In genomic region chr3L:14166271-14166670, dm6 we compare ENCODE assay signal across 1 fruit fly cellular context.
TF ChIP-seq lines count a peak whose summit lies in the region.

No protein-coding gene starts in this region.

TF ChIP-seq in whole organism, embryonic, 481 proteins besides CTCF, POLR2A, EP300 and RAD21 (continued from another document and continues in another):
- TF ChIP-seq Nf-YA (GFP tag; IDR thresholded peaks at IDR 0.05; lab: Robert Waterston, UW) (no peak), Deaf1 (tag; optimal IDR thresholded peaks at IDR 0.05; lab: Kevin White, UChicago) (no peak), CG8089 (GFP tag; optimal IDR thresholded peaks at IDR 0.05; lab: Kevin White, UChicago) (peak; percentile 58), Fer1 (GFP tag; optimal IDR thresholded peaks at IDR 0.05; lab: Kevin White, UChicago) (no peak), CG9817 (tag; optimal IDR thresholded peaks at IDR 0.05; lab: Kevin White, UChicago) (no peak), D (optimal IDR thresholded peaks at IDR 0.05; lab: Kevin White, UChicago) (no peak), D (GFP tag; optimal IDR thresholded peaks at IDR 0.05; lab: Kevin White, UChicago) (peak; percentile 38), CG6854 (GFP tag; optimal IDR thresholded peaks at IDR 0.05; lab: Kevin White, UChicago) (no peak), Hmr (GFP tag; optimal IDR thresholded peaks at IDR 0.05; lab: Kevin White, UChicago) (no peak), Scr (GFP tag; IDR thresholded peaks at IDR 0.05; lab: Robert Waterston, UW; ENCODE audit: partially characterized antibody) (no peak), CG10321 (GFP tag; IDR thresholded peaks at IDR 0.05; lab: Robert Waterston, UW) (no peak), CG31224 (GFP tag; IDR thresholded peaks at IDR 0.05; lab: Robert Waterston, UW) (no peak), bbx (GFP tag; IDR thresholded peaks at IDR 0.05; lab: Robert Waterston, UW; ENCODE audit: partially characterized antibody) (no peak), CG17612 (GFP tag; IDR thresholded peaks at IDR 0.05; lab: Robert Waterston, UW) (no peak), fd64A (GFP tag; optimal IDR thresholded peaks at IDR 0.05; lab: Kevin White, UChicago) (no peak), danr (GFP tag; IDR thresholded peaks at IDR 0.05; lab: Robert Waterston, UW) (no peak), CG11085 (GFP tag; IDR thresholded peaks at IDR 0.05; lab: Robert Waterston, UW) (no peak), CG4360 (GFP tag; IDR thresholded peaks at IDR 0.05; lab: Robert Waterston, UW) (no peak), CG1602 (GFP tag; optimal IDR thresholded peaks at IDR 0.05; lab: Kevin White, UChicago) (peak; percentile 37), chn (GFP tag; optimal IDR thresholded peaks at IDR 0.05; lab: Kevin White, UChicago) (peak; percentile 24), CG8478 (optimal IDR thresholded peaks at IDR 0.05; lab: Kevin White, UChicago) (no peak), sisA (GFP tag; IDR thresholded peaks at IDR 0.05; lab: Robert Waterston, UW) (peak; percentile 44; the same call in 1 of the 2 replicates), stc (GFP tag; IDR thresholded peaks at IDR 0.05; lab: Robert Waterston, UW) (no peak), ranshi (GFP tag; IDR thresholded peaks at IDR 0.05; lab: Robert Waterston, UW) (no peak), CG8924 (tag; optimal IDR thresholded peaks at IDR 0.05; lab: Kevin White, UChicago) (peak; percentile 39), ERR (GFP tag; optimal IDR thresholded peaks at IDR 0.05; lab: Kevin White, UChicago) (no peak), CG1529 (GFP tag; optimal IDR thresholded peaks at IDR 0.05; lab: Kevin White, UChicago) (peak; percentile 22), emc (GFP tag; optimal IDR thresholded peaks at IDR 0.05; lab: Kevin White, UChicago) (no peak), grau (tag; optimal IDR thresholded peaks at IDR 0.05; lab: Kevin White, UChicago) (peak; percentile 37), Dref (GFP tag; IDR thresholded peaks at IDR 0.05; lab: Robert Waterston, UW) (no peak), tap (tag; optimal IDR thresholded peaks at IDR 0.05; lab: Kevin White, UChicago) (no peak), gsb-n (tag; optimal IDR thresholded peaks at IDR 0.05; lab: Kevin White, UChicago) (no peak), CG9797 (GFP tag; optimal IDR thresholded peaks at IDR 0.05; lab: Kevin White, UChicago) (no peak), Ada2b (GFP tag; IDR thresholded peaks at IDR 0.05; lab: Robert Waterston, UW) (no peak; the same call in 1 of the 2 replicates), CG4328 (GFP tag; optimal IDR thresholded peaks at IDR 0.05; lab: Kevin White, UChicago) (no peak), CG18764 (GFP tag; optimal IDR thresholded peaks at IDR 0.05; lab: Kevin White, UChicago) (peak; percentile 4), CG1603 (tag; optimal IDR thresholded peaks at IDR 0.05; lab: Kevin White, UChicago) (peak; percentile 35), CG6254 (GFP tag; optimal IDR thresholded peaks at IDR 0.05; lab: Kevin White, UChicago) (no peak), Sox100B (GFP tag; optimal IDR thresholded peaks at IDR 0.05; lab: Kevin White, UChicago) (no peak), ssp (GFP tag; IDR thresholded peaks at IDR 0.05; lab: Robert Waterston, UW) (no peak), en (GFP tag; optimal IDR thresholded peaks at IDR 0.05; lab: Kevin White, UChicago) (no peak), HmgZ (tag; optimal IDR thresholded peaks at IDR 0.05; lab: Kevin White, UChicago) (no peak), ac (GFP tag; optimal IDR thresholded peaks at IDR 0.05; lab: Kevin White, UChicago) (no peak), zfh1 (GFP tag; IDR thresholded peaks at IDR 0.05; lab: Robert Waterston, UW) (peak; percentile 73; the same call in 2 of the 3 replicates), CG1024 (GFP tag; IDR thresholded peaks at IDR 0.05; lab: Robert Waterston, UW) (no peak), repo (GFP tag; optimal IDR thresholded peaks at IDR 0.05; lab: Kevin White, UChicago) (no peak), run (tag; optimal IDR thresholded peaks at IDR 0.05; lab: Kevin White, UChicago) (no peak), CG14441 (GFP tag; IDR thresholded peaks at IDR 0.05; lab: Robert Waterston, UW) (no peak; the same call in 1 of the 2 replicates), ara (GFP tag; IDR thresholded peaks at IDR 0.05; lab: Robert Waterston, UW) (peak; percentile 69), odd (GFP tag; optimal IDR thresholded peaks at IDR 0.05; lab: Kevin White, UChicago) (no peak), H2.0 (GFP tag; IDR thresholded peaks at IDR 0.05; lab: Robert Waterston, UW) (peak; percentile 40), CG7786 (GFP tag; optimal IDR thresholded peaks at IDR 0.05; lab: Kevin White, UChicago) (no peak), D19A (tag; optimal IDR thresholded peaks at IDR 0.05; lab: Kevin White, UChicago) (peak; percentile 23), sob (GFP tag; IDR thresholded peaks at IDR 0.05; lab: Robert Waterston, UW) (no peak), CG17829 (tag; optimal IDR thresholded peaks at IDR 0.05; lab: Kevin White, UChicago) (peak; percentile 26), zf30C (GFP tag; optimal IDR thresholded peaks at IDR 0.05; lab: Kevin White, UChicago) (no peak), CG8359 (GFP tag; optimal IDR thresholded peaks at IDR 0.05; lab: Kevin White, UChicago; ENCODE audit: borderline replicate concordance) (no peak), Dfd (GFP tag; optimal IDR thresholded peaks at IDR 0.05; lab: Kevin White, UChicago) (no peak), yki (optimal IDR thresholded peaks at IDR 0.05; lab: Kevin White, UChicago) (no peak), CG4617 (GFP tag; optimal IDR thresholded peaks at IDR 0.05; lab: Kevin White, UChicago; ENCODE audit: borderline replicate concordance) (no peak), grn (GFP tag; optimal IDR thresholded peaks at IDR 0.05; lab: Kevin White, UChicago) (no peak), tin (GFP tag; optimal IDR thresholded peaks at IDR 0.05; lab: Kevin White, UChicago) (peak; percentile 11), CG12744 (GFP tag; optimal IDR thresholded peaks at IDR 0.05; lab: Kevin White, UChicago) (no peak), CG8388 (GFP tag; optimal IDR thresholded peaks at IDR 0.05; lab: Kevin White, UChicago) (peak; percentile 16), rib (GFP tag; IDR thresholded peaks at IDR 0.05; lab: Robert Waterston, UW) (no peak), row (GFP tag; IDR thresholded peaks at IDR 0.05; lab: Robert Waterston, UW) (peak; percentile 55; the same call in 2 of the 3 replicates), Hr3 (GFP tag; optimal IDR thresholded peaks at IDR 0.05; lab: Kevin White, UChicago) (peak; percentile 22), Awh (GFP tag; IDR thresholded peaks at IDR 0.05; lab: Robert Waterston, UW) (0 out of 2 replicates have a peak, but pooled peaks have one; percentile 46), gcm2 (GFP tag; optimal IDR thresholded peaks at IDR 0.05; lab: Kevin White, UChicago) (no peak), CG10267 (tag; optimal IDR thresholded peaks at IDR 0.05; lab: Kevin White, UChicago) (peak; percentile 45), NK7.1 (GFP tag; optimal IDR thresholded peaks at IDR 0.05; lab: Kevin White, UChicago) (no peak), CG30403 (GFP tag; optimal IDR thresholded peaks at IDR 0.05; lab: Kevin White, UChicago) (no peak), psq (GFP tag; optimal IDR thresholded peaks at IDR 0.05; lab: Kevin White, UChicago) (no peak), CG15696 (tag; optimal IDR thresholded peaks at IDR 0.05; lab: Kevin White, UChicago) (peak; percentile 23), CG12299 (tag; optimal IDR thresholded peaks at IDR 0.05; lab: Kevin White, UChicago) (no peak), Dp (GFP tag; optimal IDR thresholded peaks at IDR 0.05; lab: Kevin White, UChicago) (no peak), Bteb2 (GFP tag; optimal IDR thresholded peaks at IDR 0.05; lab: Kevin White, UChicago) (no peak), sd (tag; optimal IDR thresholded peaks at IDR 0.05; lab: Kevin White, UChicago) (no peak), Mes4 (GFP tag; optimal IDR thresholded peaks at IDR 0.05; lab: Kevin White, UChicago) (no peak), esg (GFP tag; conservative IDR thresholded peaks at IDR 0.05; lab: Robert Waterston, UW) (no peak; the same call in 1 of the 2 replicates), Rfx (GFP tag; IDR thresholded peaks at IDR 0.05; lab: Robert Waterston, UW) (no peak), HLH3B (GFP tag; IDR thresholded peaks at IDR 0.05; lab: Robert Waterston, UW) (peak; percentile 39; the same call in 1 of the 2 replicates), CG1233 (GFP tag; optimal IDR thresholded peaks at IDR 0.05; lab: Kevin White, UChicago) (no peak), sima (GFP tag; optimal IDR thresholded peaks at IDR 0.05; lab: Kevin White, UChicago) (no peak), Gug (GFP tag; IDR thresholded peaks at IDR 0.05; lab: Robert Waterston, UW) (no peak), ftz-f1 (GFP tag; optimal IDR thresholded peaks at IDR 0.05; lab: Kevin White, UChicago) (no peak), CG3847 (GFP tag; IDR thresholded peaks at IDR 0.05; lab: Robert Waterston, UW) (no peak), tna (GFP tag; IDR thresholded peaks at IDR 0.05; lab: Robert Waterston, UW; ENCODE audit: partially characterized antibody) (no peak), Med (GFP tag; lab: Kevin White, UChicago) (peak; percentile 84), CG12659 (GFP tag; optimal IDR thresholded peaks at IDR 0.05; lab: Kevin White, UChicago) (no peak), fru (optimal IDR thresholded peaks at IDR 0.05; lab: Kevin White, UChicago) (no peak), CG17385 (GFP tag; optimal IDR thresholded peaks at IDR 0.05; lab: Kevin White, UChicago) (no peak), slbo (GFP tag; IDR thresholded peaks at IDR 0.05; lab: Robert Waterston, UW) (no peak), CG6689 (GFP tag; IDR thresholded peaks at IDR 0.05; lab: Robert Waterston, UW) (peak; percentile 49), CG8281 (tag; optimal IDR thresholded peaks at IDR 0.05; lab: Kevin White, UChicago) (no peak), CG11696 (GFP tag; IDR thresholded peaks at IDR 0.05; lab: Robert Waterston, UW) (no peak), E2f2 (GFP tag; IDR thresholded peaks at IDR 0.05; lab: Robert Waterston, UW) (peak; percentile 27; the same call in 1 of the 2 replicates), eve (GFP tag; optimal IDR thresholded peaks at IDR 0.05; lab: Kevin White, UChicago) (no peak), Adf1 (GFP tag; IDR thresholded peaks at IDR 0.05; lab: Robert Waterston, UW) (no peak), sens-2 (GFP tag; IDR thresholded peaks at IDR 0.05; lab: Robert Waterston, UW) (0 out of 2 replicates have a peak, but pooled peaks have one; percentile 33), CG14710 (tag; optimal IDR thresholded peaks at IDR 0.05; lab: Kevin White, UChicago) (peak; percentile 48), CG9609 (GFP tag; optimal IDR thresholded peaks at IDR 0.05; lab: Kevin White, UChicago) (no peak), Bgb (GFP tag; IDR thresholded peaks at IDR 0.05; lab: Robert Waterston, UW; ENCODE audit: partially characterized antibody) (no peak), CG3065 (GFP tag; optimal IDR thresholded peaks at IDR 0.05; lab: Kevin White, UChicago) (no peak), CG16815 (GFP tag; optimal IDR thresholded peaks at IDR 0.05; lab: Kevin White, UChicago) (peak; percentile 34), CG6683 (GFP tag; optimal IDR thresholded peaks at IDR 0.05; lab: Kevin White, UChicago) (no peak), dimm (GFP tag; IDR thresholded peaks at IDR 0.05; lab: Robert Waterston, UW) (no peak), al (GFP tag; IDR thresholded peaks at IDR 0.05; lab: Robert Waterston, UW) (no peak), cas (GFP tag; IDR thresholded peaks at IDR 0.05; lab: Robert Waterston, UW) (no peak), CG13775 (GFP tag; optimal IDR thresholded peaks at IDR 0.05; lab: Kevin White, UChicago) (no peak), twi (tag; optimal IDR thresholded peaks at IDR 0.05; lab: Kevin White, UChicago) (no peak), hbn (GFP tag; IDR thresholded peaks at IDR 0.05; lab: Robert Waterston, UW; ENCODE audit: partially characterized antibody) (no peak), ci (GFP tag; IDR thresholded peaks at IDR 0.05; lab: Robert Waterston, UW) (peak; percentile 77; the same call in 2 of the 3 replicates), CG15073 (GFP tag; optimal IDR thresholded peaks at IDR 0.05; lab: Kevin White, UChicago) (no peak), CG9932 (GFP tag; IDR thresholded peaks at IDR 0.05; lab: Robert Waterston, UW) (no peak), dm (GFP tag; optimal IDR thresholded peaks at IDR 0.05; lab: Kevin White, UChicago) (no peak), BtbVII (GFP tag; optimal IDR thresholded peaks at IDR 0.05; lab: Kevin White, UChicago) (no peak), Dip3 (GFP tag; optimal IDR thresholded peaks at IDR 0.05; lab: Kevin White, UChicago) (no peak), z (GFP tag; IDR thresholded peaks at IDR 0.05; lab: Robert Waterston, UW) (no peak), CG10979 (tag; optimal IDR thresholded peaks at IDR 0.05; lab: Kevin White, UChicago) (peak; percentile 66), ab (GFP tag; optimal IDR thresholded peaks at IDR 0.05; lab: Kevin White, UChicago) (no peak), gt (GFP tag; IDR thresholded peaks at IDR 0.05; lab: Robert Waterston, UW) (no peak), CG18599 (GFP tag; optimal IDR thresholded peaks at IDR 0.05; lab: Kevin White, UChicago) (no peak), CG6654 (GFP tag; optimal IDR thresholded peaks at IDR 0.05; lab: Kevin White, UChicago) (no peak), so (GFP tag; IDR thresholded peaks at IDR 0.05; lab: Robert Waterston, UW) (no peak), CG14667 (GFP tag; IDR thresholded peaks at IDR 0.05; lab: Robert Waterston, UW) (peak; percentile 22; the same call in 1 of the 2 replicates), Dad (GFP tag; optimal IDR thresholded peaks at IDR 0.05; lab: Kevin White, UChicago) (no peak), Hr78 (GFP tag; optimal IDR thresholded peaks at IDR 0.05; lab: Kevin White, UChicago) (peak in 1 of 2 experiments; percentile 33), CG16863 (GFP tag; optimal IDR thresholded peaks at IDR 0.05; lab: Kevin White, UChicago) (peak; percentile 15), p53 (GFP tag; optimal IDR thresholded peaks at IDR 0.05; lab: Kevin White, UChicago) (no peak), CG1647 (GFP tag; optimal IDR thresholded peaks at IDR 0.05; lab: Kevin White, UChicago) (no peak), ken (GFP tag; IDR thresholded peaks at IDR 0.05; lab: Robert Waterston, UW) (no peak), toy (GFP tag; IDR thresholded peaks at IDR 0.05; lab: Robert Waterston, UW) (no peak), bowl (GFP tag; IDR thresholded peaks at IDR 0.05; lab: Robert Waterston, UW) (no peak), br (optimal IDR thresholded peaks at IDR 0.05; lab: Kevin White, UChicago) (no peak), MTF-1 (GFP tag; optimal IDR thresholded peaks at IDR 0.05; lab: Kevin White, UChicago; ENCODE audit: borderline replicate concordance) (no peak), Atf-2 (GFP tag; optimal IDR thresholded peaks at IDR 0.05; lab: Kevin White, UChicago) (no peak), sug (tag; optimal IDR thresholded peaks at IDR 0.05; lab: Kevin White, UChicago) (no peak)
